Fruit fly (Drosophila melanogaster) whole organism, prepupa: ENCODE measurements around the gene CG14322.
A peak's percentile ranks its signal among the peaks of the same experiment; 100 is the strongest.

ENCODE experiments used
- CG10631 ChIP-seq: fragments of 200-800 bp; sonication (Bioruptor generic); optimal IDR thresholded peaks from 2 replicates; lab custom pipeline; 2016; ENCODE audit warnings: missing biosample characterization, missing genetic modification characterization
- CG11294 ChIP-seq: fragments of 200-800 bp; sonication (Bioruptor generic); IDR thresholded peaks from 2 replicates; pipeline ENCODE4 v1.3.6; 2022; ENCODE audit warnings: missing biosample characterization, missing genetic modification characterization
- CG11762 ChIP-seq: fragments of 200-800 bp; sonication (Bioruptor generic); optimal IDR thresholded peaks from 3 replicates; lab custom pipeline; 2016; ENCODE audit warnings: missing biosample characterization, missing genetic modification characterization; ENCODE audit not compliant: insufficient read depth
- CG11902 ChIP-seq: fragments of 200-800 bp; sonication (Bioruptor generic); optimal IDR thresholded peaks from 3 replicates; lab custom pipeline; 2016; ENCODE audit warnings: missing biosample characterization, missing genetic modification characterization
- CG15336 ChIP-seq: fragments of 200-800 bp; sonication (Bioruptor generic); IDR thresholded peaks from 2 replicates; pipeline ENCODE4 v1.3.6; 2022; ENCODE audit warnings: missing biosample characterization, missing genetic modification characterization
- CG1621 ChIP-seq: fragments of 200-800 bp; sonication (Bioruptor generic); optimal IDR thresholded peaks from 3 replicates; lab custom pipeline; 2018; ENCODE audit warnings: missing biosample characterization, mild to moderate bottlenecking, missing genetic modification characterization
- CG3032 ChIP-seq: fragments of 200-800 bp; optimal IDR thresholded peaks from 2 replicates; lab custom pipeline; 2019; ENCODE audit warnings: missing biosample characterization, mild to moderate bottlenecking, missing genetic modification characterization, moderate library complexity
- CG31627 ChIP-seq: fragments of 200-800 bp; sonication (Bioruptor generic); optimal IDR thresholded peaks from 3 replicates; lab custom pipeline; 2016; ENCODE audit warnings: missing biosample characterization, missing genetic modification characterization
- CG34406 ChIP-seq: fragments of 200-800 bp; sonication (Bioruptor generic); optimal IDR thresholded peaks from 3 replicates; lab custom pipeline; 2016; ENCODE audit warnings: missing biosample characterization, missing genetic modification characterization
- CG3919 ChIP-seq: fragments of 200-800 bp; sonication (Bioruptor generic); optimal IDR thresholded peaks from 3 replicates; lab custom pipeline; 2016; ENCODE audit warnings: missing biosample characterization, missing genetic modification characterization
- CG4318 ChIP-seq: fragments of 200-800 bp; sonication (Bioruptor generic); optimal IDR thresholded peaks from 3 replicates; lab custom pipeline; 2017; ENCODE audit warnings: missing biosample characterization, mild to moderate bottlenecking, missing genetic modification characterization
- CG6163 ChIP-seq: fragments of 200-800 bp; sonication (Bioruptor generic); IDR thresholded peaks from 3 replicates; pipeline ENCODE4 v1.3.6; 2022; ENCODE audit warnings: missing biosample characterization, missing genetic modification characterization
- CG6276 ChIP-seq: fragments of 200-800 bp; sonication (Bioruptor generic); optimal IDR thresholded peaks from 2 replicates; lab custom pipeline; 2017; ENCODE audit warnings: missing biosample characterization, mild to moderate bottlenecking, missing genetic modification characterization
- CG6792 ChIP-seq: fragments of 200-800 bp; sonication (Bioruptor generic); optimal IDR thresholded peaks from 3 replicates; lab custom pipeline; 2016; ENCODE audit warnings: missing biosample characterization, missing genetic modification characterization
- CG6808 ChIP-seq: fragments of 200-800 bp; sonication (Bioruptor generic); optimal IDR thresholded peaks from 3 replicates; lab custom pipeline; 2017; ENCODE audit warnings: missing biosample characterization, missing genetic modification characterization, mild to moderate bottlenecking, moderate library complexity, missing genetic modification reagents
- CG6854 ChIP-seq: fragments of 200-800 bp; sonication (Bioruptor generic); optimal IDR thresholded peaks from 2 replicates; lab custom pipeline; 2017; ENCODE audit warnings: missing biosample characterization, mild to moderate bottlenecking, missing genetic modification characterization
- CG8119 ChIP-seq: fragments of 200-800 bp; sonication (Bioruptor generic); IDR thresholded peaks from 3 replicates; pipeline ENCODE4 v1.3.6; 2022; ENCODE audit warnings: missing biosample characterization, missing genetic modification characterization
- CG8319 ChIP-seq: fragments of 200-800 bp; sonication (Bioruptor generic); optimal IDR thresholded peaks from 3 replicates; lab custom pipeline; 2016; ENCODE audit warnings: missing biosample characterization, missing genetic modification characterization
- CG8632 ChIP-seq: fragments of 200-800 bp; sonication (Bioruptor generic); optimal IDR thresholded peaks from 3 replicates; lab custom pipeline; 2016; ENCODE audit warnings: missing biosample characterization, missing genetic modification characterization
- CG9139 ChIP-seq: fragments of 200-800 bp; sonication (Bioruptor generic); optimal IDR thresholded peaks from 3 replicates; lab custom pipeline; 2017; ENCODE audit warnings: missing biosample characterization, mild to moderate bottlenecking, missing genetic modification characterization
- Eip75B ChIP-seq: fragments of 200-800 bp; sonication (Bioruptor generic); optimal IDR thresholded peaks from 3 replicates; lab custom pipeline; 2016; ENCODE audit warnings: missing biosample characterization, missing genetic modification characterization
- Eip78C ChIP-seq: fragments of 200-800 bp; sonication (Bioruptor generic); peaks from one replicate; lab custom pipeline; 2016; ENCODE audit warnings: missing biosample characterization, missing genetic modification characterization
- Eip93F ChIP-seq: fragments of 200-800 bp; sonication (Bioruptor generic); optimal IDR thresholded peaks from 2 replicates; lab custom pipeline; 2016; ENCODE audit warnings: missing biosample characterization, mild to moderate bottlenecking, missing genetic modification characterization
- Ets21C ChIP-seq: fragments of 200-800 bp; sonication (Bioruptor generic); optimal IDR thresholded peaks from 3 replicates; lab custom pipeline; 2016; ENCODE audit warnings: missing biosample characterization, missing genetic modification characterization
- Ets96B ChIP-seq: fragments of 200-800 bp; optimal IDR thresholded peaks from 2 replicates; lab custom pipeline; 2019; ENCODE audit warnings: missing biosample characterization, mild to moderate bottlenecking, missing genetic modification characterization, moderate library complexity
- Gug ChIP-seq: fragments of 200-800 bp; sonication (Bioruptor generic); IDR thresholded peaks from 2 replicates; pipeline ENCODE4 v1.3.6; 2022; ENCODE audit warnings: missing biosample characterization, missing genetic modification characterization
- Hr38 ChIP-seq: sonication (Bioruptor generic); optimal IDR thresholded peaks from 2 replicates; lab custom pipeline; 2016; ENCODE audit warnings: missing biosample characterization, missing genetic modification characterization
- Hr39 ChIP-seq: fragments of 200-800 bp; sonication (Bioruptor generic); optimal IDR thresholded peaks from 2 replicates; lab custom pipeline; 2016; ENCODE audit warnings: missing biosample characterization, missing genetic modification characterization
- Lpt ChIP-seq: fragments of 200-800 bp; sonication (Bioruptor generic); optimal IDR thresholded peaks from 3 replicates; lab custom pipeline; 2016; ENCODE audit warnings: missing biosample characterization, missing genetic modification characterization
- OdsH ChIP-seq: fragments of 200-800 bp; sonication (Bioruptor generic); optimal IDR thresholded peaks from 3 replicates; lab custom pipeline; 2016; ENCODE audit warnings: missing biosample characterization, missing genetic modification characterization
- Smox ChIP-seq: fragments of 200-800 bp; sonication (Bioruptor generic); optimal IDR thresholded peaks from 3 replicates; lab custom pipeline; 2016; ENCODE audit warnings: missing biosample characterization, missing genetic modification characterization
- Sox102F ChIP-seq: fragments of 200-800 bp; sonication (Bioruptor generic); optimal IDR thresholded peaks from 2 replicates; lab custom pipeline; 2016; ENCODE audit warnings: missing biosample characterization, mild to moderate bottlenecking, missing genetic modification characterization
- Sox15 ChIP-seq: fragments of 200-800 bp; sonication (Bioruptor generic); optimal IDR thresholded peaks from 3 replicates; lab custom pipeline; 2016; ENCODE audit warnings: missing biosample characterization, missing genetic modification characterization
- acj6 ChIP-seq: fragments of 200-800 bp; sonication (Bioruptor generic); optimal IDR thresholded peaks from 3 replicates; lab custom pipeline; 2016; ENCODE audit warnings: missing biosample characterization, missing genetic modification characterization
- cyc ChIP-seq: fragments of 200-800 bp; sonication (Bioruptor generic); optimal IDR thresholded peaks from 3 replicates; lab custom pipeline; 2016; ENCODE audit warnings: missing biosample characterization, missing genetic modification characterization
- dac ChIP-seq: fragments of 200-800 bp; sonication (Bioruptor generic); optimal IDR thresholded peaks from 2 replicates; lab custom pipeline; 2017; ENCODE audit warnings: missing biosample characterization, mild to moderate bottlenecking, missing genetic modification characterization
- eg ChIP-seq: fragments of 200-800 bp; sonication (Bioruptor generic); IDR thresholded peaks from 3 replicates; pipeline ENCODE4 v1.3.6; 2022; ENCODE audit warnings: missing biosample characterization, missing genetic modification characterization
- esn ChIP-seq: fragments of 200-800 bp; sonication (Bioruptor generic); optimal IDR thresholded peaks from 2 replicates; lab custom pipeline; 2016; ENCODE audit warnings: missing biosample characterization, mild to moderate bottlenecking, missing genetic modification characterization, moderate library complexity
- fd59A ChIP-seq: fragments of 200-800 bp; sonication (Bioruptor generic); optimal IDR thresholded peaks from 2 replicates; lab custom pipeline; 2017; ENCODE audit warnings: missing biosample characterization, mild to moderate bottlenecking, missing genetic modification characterization, missing genetic modification reagents
- fd85E ChIP-seq: fragments of 200-800 bp; sonication (Bioruptor generic); optimal IDR thresholded peaks from 3 replicates; lab custom pipeline; 2016; ENCODE audit warnings: missing biosample characterization, missing genetic modification characterization
- fkh ChIP-seq: fragments of 200-800 bp; sonication (Bioruptor generic); optimal IDR thresholded peaks from 3 replicates; lab custom pipeline; 2017; ENCODE audit warnings: missing biosample characterization, mild to moderate bottlenecking, missing genetic modification characterization, moderate library complexity
- lz ChIP-seq: fragments of 200-800 bp; sonication (Bioruptor generic); optimal IDR thresholded peaks from 3 replicates; lab custom pipeline; 2016; ENCODE audit warnings: missing biosample characterization, missing genetic modification characterization
- net ChIP-seq: fragments of 200-800 bp; sonication (Bioruptor generic); optimal IDR thresholded peaks from 3 replicates; lab custom pipeline; 2016; ENCODE audit warnings: missing biosample characterization, missing genetic modification characterization
- pdm3 ChIP-seq: fragments of 200-800 bp; sonication (Bioruptor generic); optimal IDR thresholded peaks from 3 replicates; lab custom pipeline; 2016; ENCODE audit warnings: missing biosample characterization, missing genetic modification characterization
- salr ChIP-seq, 2 experiments: fragments of 200-800 bp; sonication (Bioruptor generic); optimal IDR thresholded peaks; 3 replicates each; lab custom pipeline; 2016 to 2018; ENCODE audit warnings: missing biosample characterization in 2 of 2, missing genetic modification characterization in 2 of 2, mild to moderate bottlenecking in 1 of 2
- spab ChIP-seq: fragments of 200-800 bp; sonication (Bioruptor generic); optimal IDR thresholded peaks from 2 replicates; lab custom pipeline; 2017; ENCODE audit warnings: missing biosample characterization, mild to moderate bottlenecking, missing genetic modification characterization, missing genetic modification reagents
- ss ChIP-seq, 2 experiments: fragments of 200-800 bp; sonication (Bioruptor generic); optimal IDR thresholded peaks; 2 replicates in 1 of 2; 3 replicates in 1 of 2; lab custom pipeline; 2017 to 2018; ENCODE audit warnings: mild to moderate bottlenecking in 2 of 2, missing biosample characterization in 2 of 2, missing genetic modification characterization in 2 of 2, moderate library complexity in 1 of 2
- svp ChIP-seq: fragments of 200-800 bp; sonication (Bioruptor generic); peaks from one replicate; lab custom pipeline; 2016; ENCODE audit warnings: missing biosample characterization, missing genetic modification characterization
- topi ChIP-seq: fragments of 200-800 bp; sonication (Bioruptor generic); optimal IDR thresholded peaks from 3 replicates; lab custom pipeline; 2016; ENCODE audit warnings: missing biosample characterization, missing genetic modification characterization
- vri ChIP-seq: fragments of 200-800 bp; sonication (Bioruptor generic); optimal IDR thresholded peaks from 3 replicates; lab custom pipeline; 2016; ENCODE audit warnings: missing biosample characterization, mild to moderate bottlenecking, missing genetic modification characterization

The CG14322 gene

DNA sequence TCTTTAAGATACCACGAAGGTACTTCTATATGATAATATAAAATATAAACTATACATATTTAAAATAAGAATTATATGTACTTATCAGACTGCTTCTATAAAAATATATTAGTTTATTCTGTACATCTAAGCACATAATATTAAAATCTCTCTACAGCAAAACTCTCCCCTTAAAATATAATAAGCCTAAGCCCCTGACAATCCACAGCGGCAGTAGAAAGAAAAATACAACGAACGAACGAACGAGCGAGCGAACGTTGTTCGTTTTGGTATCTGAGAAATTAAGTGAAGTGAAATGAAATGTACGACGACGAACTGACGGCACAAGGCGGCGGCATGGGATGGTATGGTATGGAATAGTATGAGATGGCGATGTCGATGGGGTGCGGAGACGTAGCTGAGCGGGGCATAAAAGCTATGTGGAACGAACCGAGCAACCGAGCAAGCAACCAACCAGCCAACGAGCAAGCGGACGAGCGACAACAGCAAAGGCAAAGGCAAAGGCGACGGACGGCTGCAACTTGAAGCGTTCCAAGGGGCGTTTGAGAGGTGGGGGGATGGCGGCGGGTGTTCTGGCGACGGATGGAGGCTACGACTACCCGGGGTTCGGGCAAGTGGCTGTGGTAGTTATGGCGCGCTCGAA is 53.1 kb downstream of the CG14322 start (continued):
- peak; percentile 97 to 98 for TF ChIP-seq ss (GFP tag; optimal IDR thresholded peaks at IDR 0.05; lab: Kevin White, UChicago)
- TF ChIP-seq cyc, result peak; percentile 88
- no peak for TF ChIP-seq Hr38
- TF ChIP-seq Ets96B (tag; lab: Kevin White, UChicago), result peak; percentile 99
- TF ChIP-seq CG3919 (GFP tag; lab: Kevin White, UChicago), result peak; percentile 96
- peak; percentile 99 for TF ChIP-seq OdsH (GFP tag; lab: Kevin White, UChicago)
- TF ChIP-seq CG6163 (GFP tag; lab: Robert Waterston, UW), result peak; percentile 97
- TF ChIP-seq net (GFP tag; lab: Kevin White, UChicago), result peak; percentile 96
- TF ChIP-seq vri (GFP tag; lab: Kevin White, UChicago), result peak; percentile 84
- TF ChIP-seq Smox (GFP tag; lab: Kevin White, UChicago), result peak; percentile 90
- TF ChIP-seq acj6 (GFP tag; lab: Kevin White, UChicago), result peak; percentile 98
- peak; percentile 94 for TF ChIP-seq Eip93F (GFP tag; lab: Kevin White, UChicago)
- TF ChIP-seq CG6792 (GFP tag; lab: Kevin White, UChicago), result peak; percentile 98
- TF ChIP-seq CG31627 (GFP tag; lab: Kevin White, UChicago), result peak; percentile 87
- peak; percentile 80 for TF ChIP-seq Ets21C (GFP tag; lab: Kevin White, UChicago)
- peak; percentile 98 for TF ChIP-seq CG6276 (GFP tag; lab: Kevin White, UChicago)
- TF ChIP-seq CG11294, result peak; percentile 98
- peak; percentile 76 for TF ChIP-seq fd85E
- peak; percentile 91 for TF ChIP-seq topi (GFP tag; lab: Kevin White, UChicago)
- TF ChIP-seq fd59A (GFP tag; lab: Kevin White, UChicago), result peak; percentile 91
- TF ChIP-seq CG15336 (GFP tag; lab: Robert Waterston, UW), result peak; percentile 99
- peak; percentile 99 for TF ChIP-seq CG34406 (GFP tag; lab: Kevin White, UChicago)
- TF ChIP-seq dac (GFP tag; lab: Kevin White, UChicago), result peak; percentile 89
- TF ChIP-seq salr (GFP tag; optimal IDR thresholded peaks at IDR 0.05; lab: Kevin White, UChicago), result peak; percentile 86 to 93
- TF ChIP-seq CG8319, result peak; percentile 96
- TF ChIP-seq CG6854 (GFP tag; lab: Kevin White, UChicago), result peak; percentile 83
- peak; percentile 99 for TF ChIP-seq CG8119
- TF ChIP-seq CG8632 (GFP tag; lab: Kevin White, UChicago), result peak; percentile 99
- TF ChIP-seq eg (GFP tag; lab: Robert Waterston, UW), result peak; percentile 98
- TF ChIP-seq lz (GFP tag; lab: Kevin White, UChicago), result peak; percentile 94
- TF ChIP-seq CG3032 (tag; lab: Kevin White, UChicago), result peak; percentile 99
- peak; percentile 97 for TF ChIP-seq spab (GFP tag; lab: Kevin White, UChicago)
- TF ChIP-seq esn (GFP tag; lab: Kevin White, UChicago), result peak; percentile 98
- peak; percentile 97 for TF ChIP-seq CG6808 (GFP tag; lab: Kevin White, UChicago)
- peak; percentile 95 for TF ChIP-seq CG11902 (GFP tag; lab: Kevin White, UChicago)
- TF ChIP-seq pdm3 (GFP tag; lab: Kevin White, UChicago), result peak; percentile 92
- peak; percentile 96 for TF ChIP-seq CG11762
- TF ChIP-seq CG4318 (GFP tag; lab: Kevin White, UChicago), result peak; percentile 96
- peak; percentile 97 for TF ChIP-seq Gug (GFP tag; lab: Robert Waterston, UW)
- TF ChIP-seq fkh (GFP tag; lab: Kevin White, UChicago), result peak; percentile 82

DNA sequence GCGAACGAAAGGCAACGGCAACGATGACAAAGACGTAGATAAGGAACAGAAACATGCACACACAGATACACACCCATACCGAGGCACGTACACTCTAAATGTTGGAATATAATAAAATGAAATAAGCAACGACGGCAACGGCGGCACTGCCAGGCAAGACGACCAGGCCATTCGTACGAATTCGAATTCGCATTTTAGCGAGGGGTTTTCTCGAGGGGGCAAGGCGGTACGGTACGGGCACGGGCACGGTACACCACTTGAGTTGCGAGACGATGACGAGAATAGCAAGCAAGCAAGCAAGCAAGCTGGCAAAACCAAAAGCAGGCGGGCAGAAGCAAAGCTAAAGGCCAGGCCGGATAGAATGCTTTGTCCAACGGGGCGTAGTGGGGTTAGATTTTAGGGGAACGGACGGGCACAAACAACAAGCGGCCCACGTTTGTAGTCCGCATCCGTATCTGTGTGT is 53.7 kb downstream of the CG14322 start:
- TF ChIP-seq Sox102F (peak; percentile 39), Eip78C (GFP tag; lab: Kevin White, UChicago) (peak; percentile 76), Gug (GFP tag; lab: Robert Waterston, UW) (no peak), cyc (peak; percentile 4), CG1621 (tag; lab: Kevin White, UChicago) (peak; percentile 12), CG6808 (GFP tag; lab: Kevin White, UChicago) (peak; percentile 5), svp (peak; percentile 38), CG8119 (0 out of 3 replicates have a peak, but pooled peaks have one; percentile 8), Hr39 (GFP tag; lab: Kevin White, UChicago) (no peak), CG3032 (tag; lab: Kevin White, UChicago) (peak; percentile 8), fkh (GFP tag; lab: Kevin White, UChicago) (peak; percentile 39), CG9139 (no peak), ss (GFP tag; optimal IDR thresholded peaks at IDR 0.05; lab: Kevin White, UChicago) (peak; percentile 31 to 38), Lpt (GFP tag; lab: Kevin White, UChicago) (peak; percentile 53), Sox15 (GFP tag; lab: Kevin White, UChicago) (no peak), CG11762 (no peak), Ets21C (GFP tag; lab: Kevin White, UChicago) (no peak), CG10631 (GFP tag; lab: Kevin White, UChicago) (no peak), Eip75B (GFP tag; lab: Kevin White, UChicago) (no peak)
